Comparison of ENCODE assay signal across 1 fruit fly cellular context in the genomic region with DNA sequence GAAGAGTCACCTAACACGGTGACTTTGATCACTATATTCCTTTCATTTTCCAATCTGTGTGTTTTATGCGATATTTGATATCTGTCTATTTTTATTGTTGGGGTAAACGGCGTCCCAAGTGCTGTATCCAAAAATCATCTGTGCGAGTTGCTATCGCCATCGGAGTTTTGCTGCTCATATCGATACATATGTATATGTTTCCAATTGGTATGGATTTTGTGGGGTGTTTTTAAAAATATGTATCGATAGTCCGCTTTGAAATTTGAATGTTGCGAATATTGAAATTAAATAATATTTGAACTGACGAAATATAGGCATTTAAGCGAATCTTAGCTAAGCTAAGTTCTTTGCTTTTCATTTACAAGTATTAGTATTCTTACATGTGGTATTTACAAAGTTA.
TF ChIP-seq lines count a peak whose summit lies in the region.

A gene (minus strand): TSS at position 145 of the 400 bp plus-strand sequence.

TF ChIP-seq in whole organism, embryonic, 481 proteins besides CTCF, POLR2A, EP300 and RAD21 (continued from another document):
- TF ChIP-seq CG14860 (GFP tag; IDR thresholded peaks at IDR 0.05; lab: Robert Waterston, UW; ENCODE audit: partially characterized antibody) (peak; percentile 80), CG11696 (GFP tag; IDR thresholded peaks at IDR 0.05; lab: Robert Waterston, UW) (no peak), HLH4C (GFP tag; IDR thresholded peaks at IDR 0.05; lab: Robert Waterston, UW; ENCODE audit: partially characterized antibody) (peak; percentile 84), pzg (GFP tag; optimal IDR thresholded peaks at IDR 0.05; lab: Kevin White, UChicago) (peak; percentile 28), CG4617 (GFP tag; optimal IDR thresholded peaks at IDR 0.05; lab: Kevin White, UChicago; ENCODE audit: borderline replicate concordance) (no peak), Dref (GFP tag; IDR thresholded peaks at IDR 0.05; lab: Robert Waterston, UW) (peak; percentile 78), sug (tag; optimal IDR thresholded peaks at IDR 0.05; lab: Kevin White, UChicago) (no peak), amos (GFP tag; IDR thresholded peaks at IDR 0.05; lab: Robert Waterston, UW; ENCODE audit: partially characterized antibody) (peak; percentile 78; the same call in 1 of the 2 replicates), HLH3B (GFP tag; IDR thresholded peaks at IDR 0.05; lab: Robert Waterston, UW) (no peak), CG12942 (GFP tag; optimal IDR thresholded peaks at IDR 0.05; lab: Kevin White, UChicago) (no peak), CG42726 (GFP tag; IDR thresholded peaks at IDR 0.05; lab: Robert Waterston, UW; ENCODE audit: partially characterized antibody) (peak; percentile 9; the same call in 1 of the 2 replicates), stwl (tag; optimal IDR thresholded peaks at IDR 0.05; lab: Kevin White, UChicago) (peak; percentile 38), CG4328 (GFP tag; optimal IDR thresholded peaks at IDR 0.05; lab: Kevin White, UChicago) (no peak), insv (GFP tag; optimal IDR thresholded peaks at IDR 0.05; lab: Kevin White, UChicago) (peak in 1 of 2 experiments; percentile 44), unc-4 (GFP tag; IDR thresholded peaks at IDR 0.05; lab: Robert Waterston, UW; ENCODE audit: partially characterized antibody) (peak; percentile 79), vnd (GFP tag; IDR thresholded peaks at IDR 0.05; lab: Robert Waterston, UW; ENCODE audit: partially characterized antibody) (peak; percentile 60; the same call in 2 of the 3 replicates), E2f2 (GFP tag; IDR thresholded peaks at IDR 0.05; lab: Robert Waterston, UW) (peak; percentile 74), kni (GFP tag; optimal IDR thresholded peaks at IDR 0.05; lab: Kevin White, UChicago) (no peak), mld (GFP tag; IDR thresholded peaks at IDR 0.05; lab: Robert Waterston, UW; ENCODE audit: partially characterized antibody) (0 out of 3 replicates have a peak, but pooled peaks have one; percentile 36), CG34224 (GFP tag; IDR thresholded peaks at IDR 0.05; lab: Robert Waterston, UW; ENCODE audit: partially characterized antibody) (peak; percentile 72), Opbp (GFP tag; IDR thresholded peaks at IDR 0.05; lab: Robert Waterston, UW; ENCODE audit: partially characterized antibody) (peak; percentile 80; the same call in 2 of the 3 replicates)
